Fruit fly (Drosophila melanogaster) whole organism, embryonic: ENCODE results near the gene CG43229.

Experiments
- ATbp ChIP-seq: fragments of 200-800 bp; sonication (Bioruptor generic); optimal IDR thresholded peaks from 2 replicates; lab custom pipeline; 2017; ENCODE audit warnings: missing biosample characterization, mild to moderate bottlenecking, missing genetic modification characterization, missing genetic modification reagents
- Ada2b ChIP-seq: fragments of 200-800 bp; sonication (Bioruptor generic); IDR thresholded peaks from 2 replicates; pipeline ENCODE4 v1.3.6; 2022; ENCODE audit warnings: missing biosample characterization, missing genetic modification characterization
- Aef1 ChIP-seq: fragments of 200-800 bp; sonication (Bioruptor generic); IDR thresholded peaks from 3 replicates; pipeline ENCODE4 v1.3.6; 2022; ENCODE audit warnings: missing biosample characterization, missing genetic modification characterization
- BEAF-32 ChIP-seq: fragments of 200-800 bp; sonication (Bioruptor generic); optimal IDR thresholded peaks from 3 replicates; lab custom pipeline; 2017; ENCODE audit warnings: missing biosample characterization, missing genetic modification characterization, mild to moderate bottlenecking, moderate library complexity, missing genetic modification reagents
- CG12942 ChIP-seq: fragments of 200-800 bp; sonication (Bioruptor generic); optimal IDR thresholded peaks from 3 replicates; lab custom pipeline; 2016; ENCODE audit warnings: missing biosample characterization, missing genetic modification characterization
- CG15269 ChIP-seq: fragments of 200-800 bp; sonication (Bioruptor generic); optimal IDR thresholded peaks from 2 replicates; lab custom pipeline; 2018; ENCODE audit warnings: missing biosample characterization, mild to moderate bottlenecking, missing genetic modification characterization, moderate library complexity
- CG17912 ChIP-seq: fragments of 200-800 bp; sonication (Bioruptor generic); optimal IDR thresholded peaks from 2 replicates; lab custom pipeline; 2018; ENCODE audit warnings: missing biosample characterization, mild to moderate bottlenecking, missing genetic modification characterization
- CG18599 ChIP-seq: fragments of 200-800 bp; sonication (Bioruptor generic); optimal IDR thresholded peaks from 3 replicates; lab custom pipeline; 2017; ENCODE audit warnings: missing biosample characterization, missing genetic modification characterization, mild to moderate bottlenecking, moderate library complexity, missing genetic modification reagents
- CG2129 ChIP-seq: fragments of 200-800 bp; sonication (Bioruptor generic); IDR thresholded peaks from 2 replicates; pipeline ENCODE4 v1.3.6; 2022; ENCODE audit warnings: missing biosample characterization, missing genetic modification characterization; ENCODE audit not compliant: partially characterized antibody
- CG33213 ChIP-seq: fragments of 200-800 bp; sonication (Bioruptor generic); optimal IDR thresholded peaks from 3 replicates; lab custom pipeline; 2016; ENCODE audit warnings: missing biosample characterization, missing genetic modification characterization
- CG34224 ChIP-seq: fragments of 200-800 bp; sonication (Bioruptor generic); IDR thresholded peaks from 3 replicates; pipeline ENCODE4 v1.3.6; 2022; ENCODE audit warnings: missing biosample characterization, missing genetic modification characterization; ENCODE audit not compliant: partially characterized antibody
- CG4282 ChIP-seq: fragments of 200-800 bp; sonication (Bioruptor generic); optimal IDR thresholded peaks from 2 replicates; lab custom pipeline; 2016; ENCODE audit warnings: missing biosample characterization, missing genetic modification characterization
- CoRest ChIP-seq: fragments of 200-800 bp; sonication (Bioruptor generic); optimal IDR thresholded peaks from 3 replicates; lab custom pipeline; 2018; ENCODE audit warnings: missing biosample characterization, mild to moderate bottlenecking, missing genetic modification characterization, moderate library complexity
- D19B ChIP-seq: fragments of 200-800 bp; sonication (Bioruptor generic); optimal IDR thresholded peaks from 2 replicates; lab custom pipeline; 2017; ENCODE audit warnings: missing biosample characterization, mild to moderate bottlenecking, missing genetic modification characterization
- Ets65A ChIP-seq: fragments of 200-800 bp; sonication (Bioruptor generic); peaks from one replicate; lab custom pipeline; 2016; ENCODE audit warnings: missing biosample characterization, missing genetic modification characterization
- Ets97D ChIP-seq: fragments of 200-800 bp; sonication (Bioruptor generic); optimal IDR thresholded peaks from 3 replicates; lab custom pipeline; 2016; ENCODE audit warnings: missing biosample characterization, missing genetic modification characterization
- Med ChIP-seq: fragments of 200-800 bp; sonication (Bioruptor generic); peaks from one replicate; lab custom pipeline; 2016; ENCODE audit warnings: missing biosample characterization, missing genetic modification characterization, mild to moderate bottlenecking, inconsistent platforms, moderate library complexity
- Pdp1 ChIP-seq, 2 experiments: fragments of 200-800 bp; sonication (Bioruptor generic); optimal IDR thresholded peaks; 3 replicates each; lab custom pipeline; 2016; ENCODE audit warnings: missing biosample characterization in 2 of 2, missing genetic modification characterization in 2 of 2, mild to moderate bottlenecking in 1 of 2, moderate library complexity in 1 of 2
- Rfx ChIP-seq: fragments of 200-800 bp; sonication (Bioruptor generic); IDR thresholded peaks from 2 replicates; pipeline ENCODE4 v1.3.6; 2022; ENCODE audit warnings: missing biosample characterization, missing genetic modification characterization
- abd-A ChIP-seq: fragments of 200-800 bp; sonication (Bioruptor generic); optimal IDR thresholded peaks from 3 replicates; lab custom pipeline; 2019; ENCODE audit warnings: missing biosample characterization, mild to moderate bottlenecking, missing genetic modification characterization, moderate library complexity
- caup ChIP-seq: fragments of 200-800 bp; sonication (Bioruptor generic); optimal IDR thresholded peaks from 3 replicates; lab custom pipeline; 2017; ENCODE audit warnings: missing biosample characterization, mild to moderate bottlenecking, missing genetic modification characterization, moderate library complexity; ENCODE audit not compliant: severe bottlenecking
- cg ChIP-seq: fragments of 200-800 bp; sonication (Bioruptor generic); optimal IDR thresholded peaks from 3 replicates; lab custom pipeline; 2019; ENCODE audit warnings: missing biosample characterization, mild to moderate bottlenecking, missing genetic modification characterization, moderate library complexity
- ci ChIP-seq: fragments of 200-800 bp; sonication (Bioruptor generic); IDR thresholded peaks from 3 replicates; pipeline ENCODE4 v1.3.6; 2022; ENCODE audit warnings: missing biosample characterization, missing genetic modification characterization
- dan ChIP-seq: fragments of 200-800 bp; sonication (Bioruptor generic); IDR thresholded peaks from 2 replicates; pipeline ENCODE4 v1.3.6; 2022; ENCODE audit warnings: missing biosample characterization, missing genetic modification characterization
- dmrt99B ChIP-seq: fragments of 200-800 bp; sonication (Bioruptor generic); optimal IDR thresholded peaks from 2 replicates; lab custom pipeline; 2018; ENCODE audit warnings: missing biosample characterization, mild to moderate bottlenecking, missing genetic modification characterization, moderate library complexity
- dysf ChIP-seq: fragments of 200-800 bp; sonication (Bioruptor generic); IDR thresholded peaks from 3 replicates; pipeline ENCODE4 v1.3.6; 2022; ENCODE audit warnings: missing biosample characterization, missing genetic modification characterization
- en ChIP-seq: fragments of 200-800 bp; sonication (Bioruptor generic); optimal IDR thresholded peaks from 2 replicates; lab custom pipeline; 2016; ENCODE audit warnings: missing biosample characterization, missing genetic modification characterization
- fd64A ChIP-seq: fragments of 200-800 bp; sonication (Bioruptor generic); optimal IDR thresholded peaks from 3 replicates; lab custom pipeline; 2018; ENCODE audit warnings: missing biosample characterization, mild to moderate bottlenecking, missing genetic modification characterization
- fd96Cb ChIP-seq: fragments of 200-800 bp; sonication (Bioruptor generic); optimal IDR thresholded peaks from 2 replicates; lab custom pipeline; 2018; ENCODE audit warnings: missing biosample characterization, mild to moderate bottlenecking, missing genetic modification characterization, moderate library complexity
- hkb ChIP-seq, 2 experiments: fragments of 200-800 bp in 1 of 2; fragments of >200 bp in 1 of 2; sonication (Bioruptor generic) in 1 of 2; IDR thresholded peaks in 1 of 2; optimal IDR thresholded peaks in 1 of 2; 2 replicates each; pipeline versions ENCODE4 v1.3.6 to Lab custom; 2017 to 2022; ENCODE audit warnings: missing biosample characterization in 1 of 2, missing genetic modification characterization in 1 of 2
- klu ChIP-seq: fragments of 200-800 bp; sonication (Bioruptor generic); IDR thresholded peaks from 2 replicates; pipeline ENCODE4 v1.3.6; 2022; ENCODE audit warnings: missing biosample characterization, missing genetic modification characterization
- lbe ChIP-seq: fragments of 200-800 bp; sonication (Bioruptor generic); optimal IDR thresholded peaks from 2 replicates; lab custom pipeline; 2016; ENCODE audit warnings: missing biosample characterization, mild to moderate bottlenecking, missing genetic modification characterization
- psq ChIP-seq: fragments of 200-800 bp; sonication (Bioruptor generic); optimal IDR thresholded peaks from 2 replicates; lab custom pipeline; 2017; ENCODE audit warnings: missing biosample characterization, missing genetic modification characterization
- pzg ChIP-seq: fragments of 200-800 bp; sonication (Bioruptor generic); optimal IDR thresholded peaks from 3 replicates; lab custom pipeline; 2018; ENCODE audit warnings: missing biosample characterization, mild to moderate bottlenecking, missing genetic modification characterization, moderate library complexity
- ro ChIP-seq: fragments of 200-800 bp; sonication (Bioruptor generic); IDR thresholded peaks from 2 replicates; pipeline ENCODE4 v1.3.6; 2022; ENCODE audit warnings: missing biosample characterization, missing genetic modification characterization
- row ChIP-seq: fragments of 200-800 bp; sonication (Bioruptor generic); IDR thresholded peaks from 3 replicates; pipeline ENCODE4 v1.3.6; 2022; ENCODE audit warnings: missing biosample characterization, missing genetic modification characterization
- scrt ChIP-seq: fragments of 200-800 bp; sonication (Bioruptor generic); optimal IDR thresholded peaks from 2 replicates; lab custom pipeline; 2018; ENCODE audit warnings: missing biosample characterization, mild to moderate bottlenecking, missing genetic modification characterization, moderate library complexity
- sens ChIP-seq: fragments of 200-800 bp; sonication (Bioruptor generic); peaks from one replicate; lab custom pipeline; 2016; ENCODE audit warnings: missing biosample characterization, missing genetic modification characterization
- shn ChIP-seq: fragments of 200-800 bp; sonication (Bioruptor generic); optimal IDR thresholded peaks from 3 replicates; lab custom pipeline; 2016; ENCODE audit warnings: missing biosample characterization, missing genetic modification characterization
- tgo ChIP-seq: fragments of 200-800 bp; sonication (Bioruptor generic); IDR thresholded peaks from 3 replicates; pipeline ENCODE4 v1.3.6; 2022; ENCODE audit warnings: missing biosample characterization, missing genetic modification characterization
- tna ChIP-seq: fragments of 200-800 bp; sonication (Bioruptor generic); IDR thresholded peaks from 2 replicates; pipeline ENCODE4 v1.3.6; 2022; ENCODE audit warnings: missing biosample characterization, missing genetic modification characterization; ENCODE audit not compliant: partially characterized antibody
- ttk ChIP-seq: fragments of 200-800 bp; sonication (Bioruptor generic); IDR thresholded peaks from 2 replicates; pipeline ENCODE4 v2.1.2; 2022; ENCODE audit warnings: missing biosample characterization, missing genetic modification characterization
- usp ChIP-seq: fragments of >200 bp; optimal IDR thresholded peaks from 2 replicates; lab custom pipeline; 2017; ENCODE audit warnings: missing biosample characterization, missing genetic modification characterization
- zfh2 ChIP-seq: fragments of 200-800 bp; sonication (Bioruptor generic); optimal IDR thresholded peaks from 2 replicates; lab custom pipeline; 2016; ENCODE audit warnings: missing biosample characterization, missing genetic modification characterization

The CG43229 gene

DNA sequence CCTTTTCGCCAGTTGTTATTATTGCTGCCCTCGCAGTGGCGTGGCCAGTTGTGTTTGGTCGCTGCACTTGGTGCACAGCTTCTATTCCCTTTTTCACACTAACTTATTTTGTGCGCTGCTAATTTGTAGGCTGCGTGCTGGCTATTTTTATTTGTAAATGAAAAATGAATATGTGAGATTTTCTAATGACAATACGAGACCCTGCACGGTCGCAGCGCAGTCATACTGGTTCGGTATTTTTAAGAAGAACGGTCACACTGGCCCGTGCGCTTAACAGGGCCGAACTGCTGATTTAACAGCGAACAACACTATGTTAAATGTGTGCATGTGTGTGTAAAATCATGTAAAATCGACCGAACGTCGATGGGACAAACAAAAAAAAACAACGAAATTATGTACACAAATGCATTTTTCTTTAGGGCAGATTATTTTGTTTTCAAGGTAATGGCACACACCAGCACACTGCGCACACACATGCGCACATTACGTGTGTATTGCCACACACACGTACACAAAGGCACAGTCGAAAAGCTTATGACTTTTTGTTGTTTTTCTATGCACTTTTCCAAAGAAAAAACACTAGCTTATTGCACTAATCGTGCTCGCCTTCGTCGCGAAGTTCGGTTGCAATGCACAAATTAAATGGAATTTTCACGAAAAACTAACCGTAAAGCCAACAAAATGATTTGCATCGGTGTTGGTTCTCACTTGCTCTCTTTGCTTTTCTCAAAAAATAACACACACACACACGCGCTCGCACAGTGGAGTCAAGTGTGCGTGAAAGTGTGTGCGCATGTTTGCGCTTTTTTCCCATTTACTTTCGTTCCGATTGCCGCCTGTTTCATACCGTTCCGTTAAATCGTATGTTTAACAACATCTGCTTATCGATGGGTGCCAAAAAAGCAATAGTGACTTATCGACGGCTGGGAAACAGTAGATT, 1.2 kb upstream of the CG43229 start, which contains the start of gene ari-1 (continued):
- TF ChIP-seq psq (no peak), lbe (peak; percentile 17), ro (GFP tag; lab: Robert Waterston, UW) (no peak), ci (GFP tag; lab: Robert Waterston, UW) (0 out of 3 replicates have a peak, but pooled peaks have one; percentile 10), CG12942 (GFP tag; lab: Kevin White, UChicago) (no peak), cg (GFP tag; lab: Kevin White, UChicago) (peak; percentile 97), pzg (GFP tag; lab: Kevin White, UChicago) (peak; percentile 60), Pdp1 (GFP tag; optimal IDR thresholded peaks at IDR 0.05; lab: Kevin White, UChicago) (peak in 1 of 2 experiments; percentile 15), CG4282 (GFP tag; lab: Kevin White, UChicago) (no peak), BEAF-32 (GFP tag; lab: Kevin White, UChicago) (peak; percentile 54)

DNA sequence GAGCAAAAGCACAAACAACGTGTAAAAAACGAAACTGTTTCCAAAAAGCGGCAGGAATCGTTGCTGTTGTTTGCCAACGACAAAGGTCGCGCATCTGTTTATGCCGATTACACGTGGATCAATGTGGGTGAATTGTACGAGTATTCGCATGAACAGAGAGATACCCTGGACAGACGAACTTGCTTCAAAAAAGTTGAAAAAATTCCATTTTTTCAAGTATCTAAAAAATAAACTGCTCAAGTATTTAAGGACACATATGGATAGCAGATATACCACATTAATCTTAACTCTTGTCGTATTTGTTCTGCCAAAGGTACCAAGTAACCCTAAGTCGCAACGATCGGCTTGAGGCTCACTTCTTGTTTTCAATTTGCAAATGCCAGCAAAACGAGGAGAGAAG, 1.6 kb downstream of the CG43229 start:
- peak; percentile 18; the same call in 1 of the 2 replicates for TF ChIP-seq Rfx
- TF ChIP-seq Med (GFP tag; lab: Kevin White, UChicago), result peak; percentile 20
- no peak for TF ChIP-seq dmrt99B (tag; lab: Kevin White, UChicago)
- peak; percentile 16; the same call in 1 of the 3 replicates for TF ChIP-seq row (GFP tag; lab: Robert Waterston, UW)
- TF ChIP-seq Ets97D, result no peak
- TF ChIP-seq D19B (GFP tag; lab: Kevin White, UChicago), result peak; percentile 56
- TF ChIP-seq sens (GFP tag; lab: Kevin White, UChicago), result peak; percentile 2

DNA sequence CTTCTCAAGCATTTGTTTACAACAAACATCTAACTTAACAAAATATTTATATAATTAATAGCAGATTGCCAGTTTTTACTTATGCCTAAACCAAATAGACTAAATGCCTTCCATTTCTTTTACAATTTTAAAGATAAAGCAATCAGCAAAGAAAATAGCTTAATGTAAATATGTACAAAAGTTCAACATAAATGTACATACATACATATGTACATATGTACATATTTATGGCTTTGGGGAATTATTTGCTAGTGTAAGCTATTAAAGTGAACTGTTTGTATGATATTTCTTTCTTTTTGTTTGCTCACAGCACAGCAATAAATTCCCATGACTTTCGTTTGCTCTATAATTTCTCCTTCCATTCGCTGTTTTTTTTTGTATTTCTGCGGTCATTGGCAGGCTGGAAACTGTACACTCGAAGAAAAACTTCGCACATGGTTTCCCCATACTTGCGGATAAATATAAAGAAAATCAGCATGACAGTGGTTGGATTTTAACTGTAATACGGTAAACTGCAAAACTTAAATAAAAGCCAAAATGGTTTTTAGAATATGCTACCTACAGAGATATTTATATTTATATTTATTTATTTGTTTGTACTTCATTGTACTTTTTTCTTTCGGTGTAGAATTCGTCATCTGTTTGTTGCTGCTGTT, 2.7 kb downstream of the CG43229 start:
- TF ChIP-seq CoRest (tag; lab: Kevin White, UChicago), result peak; percentile 14
- TF ChIP-seq caup (GFP tag; lab: Kevin White, UChicago), result no peak
- no peak for TF ChIP-seq tna
- peak; percentile 19; the same call in 1 of the 2 replicates for TF ChIP-seq klu (GFP tag; lab: Robert Waterston, UW)
- peak; percentile 4 for TF ChIP-seq scrt
- no peak for TF ChIP-seq hkb (optimal IDR thresholded peaks at IDR 0.05; lab: Kevin White, UChicago)
- 0 out of 2 replicates have a peak, but pooled peaks have one; percentile 20 for TF ChIP-seq hkb (GFP tag; IDR thresholded peaks at IDR 0.05; lab: Robert Waterston, UW)
- peak; percentile 53 for TF ChIP-seq ATbp
- 0 out of 2 replicates have a peak, but pooled peaks have one; percentile 5 for TF ChIP-seq ttk (GFP tag; lab: Robert Waterston, UW)
- no peak for TF ChIP-seq CG2129
- no peak for TF ChIP-seq fd64A (GFP tag; lab: Kevin White, UChicago)
- TF ChIP-seq CG33213 (GFP tag; lab: Kevin White, UChicago), result no peak
- peak; percentile 31; the same call in 1 of the 3 replicates for TF ChIP-seq dysf (GFP tag; lab: Robert Waterston, UW)
- TF ChIP-seq tgo (GFP tag; lab: Robert Waterston, UW), result 0 out of 3 replicates have a peak, but pooled peaks have one; percentile 21
- no peak for TF ChIP-seq abd-A
- peak; percentile 47 for TF ChIP-seq CG18599
- TF ChIP-seq en, result no peak
- no peak for TF ChIP-seq zfh2
- peak; percentile 21 for TF ChIP-seq fd96Cb (tag; lab: Kevin White, UChicago)
- TF ChIP-seq shn, result no peak
- no peak for TF ChIP-seq CG17912 (GFP tag; lab: Kevin White, UChicago)
- TF ChIP-seq usp (GFP tag; lab: Kevin White, UChicago), result no peak
- TF ChIP-seq dan, result no peak
- TF ChIP-seq CG15269 (tag; lab: Kevin White, UChicago), result peak; percentile 31
- peak; percentile 95 for TF ChIP-seq Ets65A (GFP tag; lab: Kevin White, UChicago)
- peak; percentile 12; the same call in 1 of the 2 replicates for TF ChIP-seq Ada2b
- no peak for TF ChIP-seq CG34224 (GFP tag; lab: Robert Waterston, UW)
- TF ChIP-seq Aef1 (GFP tag; lab: Robert Waterston, UW), result no peak
